Fruit fly (Drosophila melanogaster) whole organism, embryonic: ENCODE measurements around the gene MED14.
A peak's percentile ranks its signal among the peaks of the same experiment; 100 is the strongest.

Experiments
- ATbp ChIP-seq: fragments of 200-800 bp; sonication (Bioruptor generic); optimal IDR thresholded peaks from 2 replicates; lab custom pipeline; 2017; ENCODE audit warnings: missing biosample characterization, mild to moderate bottlenecking, missing genetic modification characterization, missing genetic modification reagents
- Adf1 ChIP-seq: fragments of 200-800 bp; sonication (Bioruptor generic); IDR thresholded peaks from 2 replicates; pipeline ENCODE4 v1.3.6; 2022; ENCODE audit warnings: missing biosample characterization, missing genetic modification characterization
- Awh ChIP-seq: fragments of 200-800 bp; sonication (Bioruptor generic); IDR thresholded peaks from 2 replicates; pipeline ENCODE4, ENCODE4 v1.3.6; 2022; ENCODE audit warnings: missing biosample characterization, missing genetic modification characterization
- CG10209 ChIP-seq: fragments of 200-800 bp; sonication (Bioruptor generic); optimal IDR thresholded peaks from 3 replicates; lab custom pipeline; 2017; ENCODE audit warnings: missing biosample characterization, mild to moderate bottlenecking, missing genetic modification characterization, missing genetic modification reagents
- CG10543 ChIP-seq: fragments of 200-800 bp; sonication (Bioruptor generic); optimal IDR thresholded peaks from 3 replicates; lab custom pipeline; 2017; ENCODE audit warnings: missing biosample characterization, mild to moderate bottlenecking, missing genetic modification characterization, moderate library complexity
- CG13123 ChIP-seq: fragments of 200-800 bp; sonication (Bioruptor generic); optimal IDR thresholded peaks from 2 replicates; lab custom pipeline; 2016; ENCODE audit warnings: missing biosample characterization, missing genetic modification characterization
- CG13287 ChIP-seq: fragments of 200-800 bp; sonication (Bioruptor generic); IDR thresholded peaks from 2 replicates; pipeline ENCODE4 v1.3.6; 2022; ENCODE audit warnings: missing biosample characterization, missing genetic modification characterization; ENCODE audit not compliant: partially characterized antibody
- CG14014 ChIP-seq: fragments of 200-800 bp; sonication (Bioruptor generic); IDR thresholded peaks from 2 replicates; pipeline ENCODE4 v1.3.6; 2022; ENCODE audit warnings: missing biosample characterization, missing genetic modification characterization
- CG15696 ChIP-seq: fragments of 200-800 bp; sonication (Bioruptor generic); optimal IDR thresholded peaks from 2 replicates; lab custom pipeline; 2019; ENCODE audit warnings: missing biosample characterization, mild to moderate bottlenecking, missing genetic modification characterization, moderate library complexity
- CG1603 ChIP-seq: fragments of 200-800 bp; sonication (Bioruptor generic); optimal IDR thresholded peaks from 2 replicates; lab custom pipeline; 2019; ENCODE audit warnings: missing biosample characterization, mild to moderate bottlenecking, missing genetic modification characterization, moderate library complexity
- CG1647 ChIP-seq: fragments of 200-800 bp; sonication (Bioruptor generic); optimal IDR thresholded peaks from 3 replicates; lab custom pipeline; 2016; ENCODE audit warnings: missing biosample characterization, missing genetic modification characterization
- CG17385 ChIP-seq: fragments of 200-800 bp; sonication (Bioruptor generic); optimal IDR thresholded peaks from 3 replicates; lab custom pipeline; 2018; ENCODE audit warnings: missing biosample characterization, mild to moderate bottlenecking, missing genetic modification characterization
- CG18619 ChIP-seq: fragments of 200-800 bp; sonication (Bioruptor generic); optimal IDR thresholded peaks from 3 replicates; lab custom pipeline; 2017; ENCODE audit warnings: missing biosample characterization, mild to moderate bottlenecking, missing genetic modification characterization
- CG2116 ChIP-seq: fragments of 200-800 bp; sonication (Bioruptor generic); optimal IDR thresholded peaks from 3 replicates; lab custom pipeline; 2018; ENCODE audit warnings: missing biosample characterization, mild to moderate bottlenecking, missing genetic modification characterization
- CG2202 ChIP-seq: fragments of 200-800 bp; sonication (Bioruptor generic); optimal IDR thresholded peaks from 2 replicates; lab custom pipeline; 2018; ENCODE audit warnings: missing biosample characterization, mild to moderate bottlenecking, missing genetic modification characterization
- CG30403 ChIP-seq: fragments of 200-800 bp; sonication (Bioruptor generic); optimal IDR thresholded peaks from 3 replicates; lab custom pipeline; 2016; ENCODE audit warnings: missing biosample characterization, missing genetic modification characterization
- CG33213 ChIP-seq: fragments of 200-800 bp; sonication (Bioruptor generic); optimal IDR thresholded peaks from 3 replicates; lab custom pipeline; 2016; ENCODE audit warnings: missing biosample characterization, missing genetic modification characterization
- CG6683 ChIP-seq: fragments of 200-800 bp; sonication (Bioruptor generic); optimal IDR thresholded peaks from 2 replicates; lab custom pipeline; 2017; ENCODE audit warnings: missing biosample characterization, mild to moderate bottlenecking, missing genetic modification characterization, missing genetic modification reagents
- CG7987 ChIP-seq: fragments of 200-800 bp; sonication (Bioruptor generic); optimal IDR thresholded peaks from 2 replicates; lab custom pipeline; 2018; ENCODE audit warnings: missing biosample characterization, mild to moderate bottlenecking, missing genetic modification characterization, moderate library complexity
- Dll ChIP-seq: fragments of 200-800 bp; sonication (Bioruptor generic); IDR thresholded peaks from 4 replicates; pipeline ENCODE4 v1.3.6; 2022; ENCODE audit warnings: missing biosample characterization, missing genetic modification characterization; ENCODE audit not compliant: partially characterized antibody
- E2f2 ChIP-seq: fragments of 200-800 bp; sonication (Bioruptor generic); IDR thresholded peaks from 2 replicates; pipeline ENCODE4 v1.3.6; 2022; ENCODE audit warnings: missing biosample characterization, missing genetic modification characterization
- HLH4C ChIP-seq: fragments of 200-800 bp; sonication (Bioruptor generic); IDR thresholded peaks from 3 replicates; pipeline ENCODE4 v1.3.6; 2022; ENCODE audit warnings: missing biosample characterization, missing genetic modification characterization; ENCODE audit not compliant: partially characterized antibody
- Hey ChIP-seq: fragments of 200-800 bp; sonication (Bioruptor generic); optimal IDR thresholded peaks from 3 replicates; lab custom pipeline; 2018; ENCODE audit warnings: missing biosample characterization, mild to moderate bottlenecking, missing genetic modification characterization
- HmgZ ChIP-seq: fragments of 200-800 bp; sonication (Bioruptor generic); optimal IDR thresholded peaks from 2 replicates; lab custom pipeline; 2018; ENCODE audit warnings: missing biosample characterization, mild to moderate bottlenecking, missing genetic modification characterization
- Mes4 ChIP-seq: fragments of 200-800 bp; sonication (Bioruptor generic); optimal IDR thresholded peaks from 2 replicates; lab custom pipeline; 2016; ENCODE audit warnings: missing biosample characterization, missing genetic modification characterization
- NC2β ChIP-seq: fragments of 200-800 bp; sonication (Bioruptor generic); optimal IDR thresholded peaks from 2 replicates; lab custom pipeline; 2016; ENCODE audit warnings: missing biosample characterization, missing genetic modification characterization
- NK7.1 ChIP-seq: fragments of 200-800 bp; sonication (Bioruptor generic); optimal IDR thresholded peaks from 3 replicates; lab custom pipeline; 2016; ENCODE audit warnings: missing biosample characterization, missing genetic modification characterization
- Neu2 ChIP-seq: fragments of 200-800 bp; sonication (Bioruptor generic); optimal IDR thresholded peaks from 3 replicates; lab custom pipeline; 2016; ENCODE audit warnings: missing biosample characterization, missing genetic modification characterization, borderline replicate concordance
- Ptx1 ChIP-seq: fragments of 200-800 bp; sonication (Bioruptor generic); IDR thresholded peaks from 2 replicates; pipeline ENCODE4 v1.3.6; 2022; ENCODE audit warnings: missing biosample characterization, missing genetic modification characterization
- Rfx ChIP-seq: fragments of 200-800 bp; sonication (Bioruptor generic); IDR thresholded peaks from 2 replicates; pipeline ENCODE4 v1.3.6; 2022; ENCODE audit warnings: missing biosample characterization, missing genetic modification characterization
- Spps ChIP-seq: fragments of 200-800 bp; sonication (Bioruptor generic); optimal IDR thresholded peaks from 2 replicates; lab custom pipeline; 2018; ENCODE audit warnings: missing biosample characterization, mild to moderate bottlenecking, missing genetic modification characterization
- aop ChIP-seq: fragments of 200-800 bp; sonication (Bioruptor generic); IDR thresholded peaks from 2 replicates; pipeline ENCODE4 v1.3.6; 2022; ENCODE audit warnings: missing biosample characterization, missing genetic modification characterization
- ap ChIP-seq: fragments of 200-800 bp; sonication (Bioruptor generic); IDR thresholded peaks from 2 replicates; pipeline ENCODE4 v1.3.6; 2022; ENCODE audit warnings: missing biosample characterization, missing genetic modification characterization
- bigmax ChIP-seq: fragments of 200-800 bp; sonication (Bioruptor generic); optimal IDR thresholded peaks from 2 replicates; lab custom pipeline; 2018; ENCODE audit warnings: missing biosample characterization, mild to moderate bottlenecking, missing genetic modification characterization
- btn ChIP-seq: fragments of 200-800 bp; sonication (Bioruptor generic); optimal IDR thresholded peaks from 2 replicates; lab custom pipeline; 2016; ENCODE audit warnings: missing biosample characterization, missing genetic modification characterization
- crol ChIP-seq: fragments of 200-800 bp; sonication (Bioruptor generic); IDR thresholded peaks from 2 replicates; pipeline ENCODE4 v1.3.6; 2022; ENCODE audit warnings: missing biosample characterization, missing genetic modification characterization
- da ChIP-seq: fragments of 200-800 bp; sonication (Bioruptor generic); optimal IDR thresholded peaks from 2 replicates; lab custom pipeline; 2016; ENCODE audit warnings: missing biosample characterization, missing genetic modification characterization
- fd64A ChIP-seq: fragments of 200-800 bp; sonication (Bioruptor generic); optimal IDR thresholded peaks from 3 replicates; lab custom pipeline; 2018; ENCODE audit warnings: missing biosample characterization, mild to moderate bottlenecking, missing genetic modification characterization
- her ChIP-seq: fragments of 200-800 bp; sonication (Bioruptor generic); optimal IDR thresholded peaks from 2 replicates; lab custom pipeline; 2016; ENCODE audit warnings: missing biosample characterization, missing genetic modification characterization
- kni ChIP-seq: fragments of 200-800 bp; sonication (Bioruptor generic); optimal IDR thresholded peaks from 3 replicates; lab custom pipeline; 2017; ENCODE audit warnings: mild to moderate bottlenecking, missing biosample characterization, missing genetic modification reagents, missing genetic modification characterization
- nau ChIP-seq: fragments of 200-800 bp; sonication (Bioruptor generic); optimal IDR thresholded peaks from 3 replicates; lab custom pipeline; 2017; ENCODE audit warnings: missing biosample characterization, mild to moderate bottlenecking, missing genetic modification characterization, missing genetic modification reagents
- nmo ChIP-seq: fragments of 200-800 bp; sonication (Bioruptor generic); optimal IDR thresholded peaks from 2 replicates; lab custom pipeline; 2018; ENCODE audit warnings: missing biosample characterization, mild to moderate bottlenecking, missing genetic modification characterization, moderate library complexity
- pnt ChIP-seq: fragments of 200-800 bp; sonication (Bioruptor generic); optimal IDR thresholded peaks from 3 replicates; lab custom pipeline; 2016; ENCODE audit warnings: missing biosample characterization, missing genetic modification characterization
- so ChIP-seq: fragments of 200-800 bp; sonication (Bioruptor generic); IDR thresholded peaks from 3 replicates; pipeline ENCODE4 v1.3.6; 2022; ENCODE audit warnings: missing biosample characterization, missing genetic modification characterization
- sr ChIP-seq: fragments of 200-800 bp; sonication (Bioruptor generic); IDR thresholded peaks from 3 replicates; pipeline ENCODE4 v1.3.6; 2022; ENCODE audit warnings: missing biosample characterization, missing genetic modification characterization
- ttk ChIP-seq: fragments of 200-800 bp; sonication (Bioruptor generic); IDR thresholded peaks from 2 replicates; pipeline ENCODE4 v2.1.2; 2022; ENCODE audit warnings: missing biosample characterization, missing genetic modification characterization
- zen2 ChIP-seq: fragments of 200-800 bp; sonication (Bioruptor generic); IDR thresholded peaks from 3 replicates; pipeline ENCODE4 v1.3.6; 2022; ENCODE audit warnings: missing biosample characterization, missing genetic modification characterization; ENCODE audit not compliant: partially characterized antibody

MED14 gene

dm6 chr3L:642865-643738, 50.1 kb downstream of the MED14 start (continued):
- 0 out of 2 replicates have a peak, but pooled peaks have one; percentile 1 for TF ChIP-seq Ptx1 (GFP tag; lab: Robert Waterston, UW)
- peak; percentile 63 for TF ChIP-seq her (GFP tag; lab: Kevin White, UChicago)
- TF ChIP-seq CG7987 (GFP tag; lab: Kevin White, UChicago), result peak; percentile 44
- 0 out of 3 replicates have a peak, but pooled peaks have one; percentile 20 for TF ChIP-seq HLH4C (GFP tag; lab: Robert Waterston, UW)
- peak; percentile 37; the same call in 1 of the 2 replicates for TF ChIP-seq Adf1 (GFP tag; lab: Robert Waterston, UW)
- peak; percentile 35 for TF ChIP-seq btn (GFP tag; lab: Kevin White, UChicago)
- no peak for TF ChIP-seq NK7.1 (GFP tag; lab: Kevin White, UChicago)
- no peak for TF ChIP-seq Spps (tag; lab: Kevin White, UChicago)
- 0 out of 2 replicates have a peak, but pooled peaks have one; percentile 7 for TF ChIP-seq crol (GFP tag; lab: Robert Waterston, UW)
- TF ChIP-seq nau (GFP tag; lab: Kevin White, UChicago), result peak; percentile 87
- peak; percentile 0 for TF ChIP-seq CG2116 (GFP tag; lab: Kevin White, UChicago)
- TF ChIP-seq CG10543 (GFP tag; lab: Kevin White, UChicago), result peak; percentile 90
- TF ChIP-seq CG13287 (GFP tag; lab: Robert Waterston, UW), result 0 out of 2 replicates have a peak, but pooled peaks have one; percentile 20
- peak; percentile 27 for TF ChIP-seq CG18619 (GFP tag; lab: Kevin White, UChicago)
- TF ChIP-seq CG15696 (tag; lab: Kevin White, UChicago), result peak; percentile 22
- TF ChIP-seq CG14014 (GFP tag; lab: Robert Waterston, UW), result peak; percentile 13; the same call in 1 of the 2 replicates
- TF ChIP-seq da (GFP tag; lab: Kevin White, UChicago), result peak; percentile 26
- TF ChIP-seq Hey (tag; lab: Kevin White, UChicago), result peak; percentile 52
- peak; percentile 37 for TF ChIP-seq CG1603 (tag; lab: Kevin White, UChicago)
- TF ChIP-seq ttk, result 0 out of 2 replicates have a peak, but pooled peaks have one; percentile 7
- TF ChIP-seq so, result peak; percentile 27; the same call in 1 of the 3 replicates
- 0 out of 2 replicates have a peak, but pooled peaks have one; percentile 33 for TF ChIP-seq E2f2 (GFP tag; lab: Robert Waterston, UW)
- peak; percentile 16 for TF ChIP-seq CG1647 (GFP tag; lab: Kevin White, UChicago)
- TF ChIP-seq kni (GFP tag; lab: Kevin White, UChicago), result peak; percentile 94
- TF ChIP-seq aop (GFP tag; lab: Robert Waterston, UW), result 0 out of 2 replicates have a peak, but pooled peaks have one; percentile 13
- peak; percentile 44 for TF ChIP-seq CG33213 (GFP tag; lab: Kevin White, UChicago)
- TF ChIP-seq pnt, result no peak
- no peak for TF ChIP-seq Neu2 (GFP tag; lab: Kevin White, UChicago)
- 0 out of 3 replicates have a peak, but pooled peaks have one; percentile 24 for TF ChIP-seq zen2 (GFP tag; lab: Robert Waterston, UW)
- peak; percentile 38 for TF ChIP-seq CG2202 (tag; lab: Kevin White, UChicago)
- TF ChIP-seq bigmax (GFP tag; lab: Kevin White, UChicago), result no peak
- 0 out of 2 replicates have a peak, but pooled peaks have one; percentile 2 for TF ChIP-seq ap (GFP tag; lab: Robert Waterston, UW)
- peak; percentile 34 for TF ChIP-seq CG17385 (GFP tag; lab: Kevin White, UChicago)
- no peak for TF ChIP-seq CG6683 (GFP tag; lab: Kevin White, UChicago)
- TF ChIP-seq sr (GFP tag; lab: Robert Waterston, UW), result peak; percentile 33; the same call in 1 of the 3 replicates
- peak; percentile 14; the same call in 1 of the 2 replicates for TF ChIP-seq Awh (GFP tag; lab: Robert Waterston, UW)
- no peak for TF ChIP-seq Dll
- no peak for TF ChIP-seq CG13123 (GFP tag; lab: Kevin White, UChicago)
- peak; percentile 67 for TF ChIP-seq CG10209 (GFP tag; lab: Kevin White, UChicago)
- TF ChIP-seq nmo (GFP tag; lab: Kevin White, UChicago), result no peak
- TF ChIP-seq HmgZ (tag; lab: Kevin White, UChicago), result peak; percentile 8
- TF ChIP-seq fd64A (GFP tag; lab: Kevin White, UChicago), result peak; percentile 65
- no peak for TF ChIP-seq Rfx
- TF ChIP-seq CG30403 (GFP tag; lab: Kevin White, UChicago), result no peak
- peak; percentile 19 for TF ChIP-seq Mes4
- TF ChIP-seq ATbp, result peak; percentile 26
- no peak for TF ChIP-seq NC2β
